Worm (Caenorhabditis elegans) whole organism, young adult: ENCODE data around the gene srx-5.

ENCODE experiments used
- B0019.2 ChIP-seq: fragments of 200-800 bp; sonication (Bioruptor generic); conservative IDR thresholded peaks from 2 replicates; pipeline ENCODE4 v1.3.6; 2022; ENCODE audit warnings: missing genetic modification reagents, missing genetic modification characterization, missing compliant biosample characterization
- B0035.1 ChIP-seq: sonication (generic microtip); optimal IDR thresholded peaks from 2 replicates; lab custom pipeline; 2016; ENCODE audit warnings: missing genetic modification characterization, mild to moderate bottlenecking, missing compliant biosample characterization, missing genotype, missing genetic modification reagents
- B0336.3 ChIP-seq: fragments of 200-800 bp; sonication (Bioruptor generic); IDR thresholded peaks from 2 replicates; pipeline ENCODE4 v1.3.6; 2022; ENCODE audit warnings: missing genetic modification characterization, missing compliant biosample characterization
- F10E7.11 ChIP-seq: sonication (generic microtip); optimal IDR thresholded peaks from 2 replicates; lab custom pipeline; 2017; ENCODE audit warnings: mild to moderate bottlenecking, missing genetic modification characterization, moderate library complexity, missing compliant biosample characterization
- F23B12.7 ChIP-seq: sonication (generic microtip); optimal IDR thresholded peaks from 2 replicates; lab custom pipeline; 2017; ENCODE audit warnings: missing genetic modification characterization, mild to moderate bottlenecking, missing compliant biosample characterization, antibody characterized with exemption, moderate library complexity; ENCODE audit not compliant: insufficient read depth
- F33H1.4 ChIP-seq: fragments of 200-800 bp; sonication (Bioruptor generic); IDR thresholded peaks from 2 replicates; pipeline ENCODE4 v1.3.6; 2022; ENCODE audit warnings: missing genetic modification reagents, missing genetic modification characterization, missing compliant biosample characterization
- F39B2.1 ChIP-seq: fragments of 200-800 bp; sonication (Bioruptor generic); IDR thresholded peaks from 2 replicates; pipeline ENCODE4 v1.3.6; 2022; ENCODE audit warnings: missing genetic modification reagents, missing genetic modification characterization, missing compliant biosample characterization
- F57A8.1 ChIP-seq: fragments of 200-800 bp; sonication (Bioruptor generic); optimal IDR thresholded peaks from 2 replicates; lab custom pipeline; 2018; ENCODE audit warnings: mild to moderate bottlenecking, missing genetic modification characterization, moderate library complexity, missing compliant biosample characterization
- K11D2.4 ChIP-seq: fragments of 200-800 bp; sonication (Bioruptor generic); IDR thresholded peaks from 2 replicates; pipeline ENCODE4 v1.3.6; 2022; ENCODE audit warnings: missing genetic modification reagents, missing genetic modification characterization, missing compliant biosample characterization
- T07F8.4 ChIP-seq: sonication (generic microtip); optimal IDR thresholded peaks from 2 replicates; lab custom pipeline; 2016; ENCODE audit warnings: mild to moderate bottlenecking, missing genetic modification characterization, moderate library complexity, missing compliant biosample characterization
- T26A5.8 ChIP-seq: sonication (generic microtip); optimal IDR thresholded peaks from 2 replicates; lab custom pipeline; 2016; ENCODE audit warnings: missing genetic modification characterization, missing compliant biosample characterization
- Y53G8AR.9 ChIP-seq: fragments of 200-800 bp; sonication (Bioruptor generic); conservative IDR thresholded peaks from 2 replicates; pipeline ENCODE4 v1.3.6; 2022; ENCODE audit warnings: missing genetic modification reagents, missing genetic modification characterization, missing compliant biosample characterization
- ZK185.1 ChIP-seq: sonication (generic microtip); optimal IDR thresholded peaks from 2 replicates; lab custom pipeline; 2016; ENCODE audit warnings: mild to moderate bottlenecking, missing genetic modification characterization, missing compliant biosample characterization; ENCODE audit not compliant: poor library complexity, severe bottlenecking
- aptf-2 ChIP-seq: fragments of 200-800 bp; sonication (Bioruptor generic); conservative IDR thresholded peaks from 2 replicates; pipeline ENCODE4 v1.3.6; 2022; ENCODE audit warnings: missing genetic modification reagents, missing genetic modification characterization, missing compliant biosample characterization
- atf-7 ChIP-seq: sonication (generic microtip); optimal IDR thresholded peaks from 2 replicates; lab custom pipeline; 2017; ENCODE audit warnings: mild to moderate bottlenecking, missing genetic modification characterization, missing compliant biosample characterization
- attf-6 ChIP-seq: fragments of 200-800 bp; sonication (Bioruptor generic); IDR thresholded peaks from 2 replicates; pipeline ENCODE4 v1.3.6; 2022; ENCODE audit warnings: missing genetic modification reagents, missing genetic modification characterization, missing compliant biosample characterization
- bed-1 ChIP-seq: fragments of 200-800 bp; sonication (Bioruptor generic); IDR thresholded peaks from 2 replicates; pipeline ENCODE4 v1.3.6; 2022; ENCODE audit warnings: missing genetic modification reagents, missing genetic modification characterization, missing compliant biosample characterization
- ccch-3 ChIP-seq: fragments of 200-800 bp; sonication (Bioruptor generic); optimal IDR thresholded peaks from 2 replicates; lab custom pipeline; 2018; ENCODE audit warnings: mild to moderate bottlenecking, missing genetic modification characterization, missing compliant biosample characterization
- ceh-27 ChIP-seq: fragments of 200-800 bp; sonication (Bioruptor generic); optimal IDR thresholded peaks from 2 replicates; lab custom pipeline; 2018; ENCODE audit warnings: mild to moderate bottlenecking, missing genetic modification characterization, moderate library complexity, missing compliant biosample characterization
- ceh-58 ChIP-seq: fragments of 200-800 bp; sonication (Bioruptor generic); IDR thresholded peaks from 2 replicates; pipeline ENCODE4 v1.3.6; 2022; ENCODE audit warnings: missing genetic modification characterization, missing compliant biosample characterization
- ceh-79 ChIP-seq: sonication (generic microtip); optimal IDR thresholded peaks from 2 replicates; lab custom pipeline; 2017; ENCODE audit warnings: mild to moderate bottlenecking, missing genetic modification characterization, missing compliant biosample characterization
- chd-7 ChIP-seq: sonication (generic microtip); optimal IDR thresholded peaks from 2 replicates; lab custom pipeline; 2016; ENCODE audit warnings: mild to moderate bottlenecking, missing genetic modification characterization, moderate library complexity, missing compliant biosample characterization
- efl-1 ChIP-seq: fragments of 150-350 bp; optimal IDR thresholded peaks from 2 replicates; lab custom pipeline; 2014; ENCODE audit warnings: missing biosample characterization, missing genetic modification reagents, missing genetic modification characterization
- ets-4 ChIP-seq: fragments of 200-800 bp; sonication (Bioruptor generic); optimal IDR thresholded peaks from 2 replicates; lab custom pipeline; 2018; ENCODE audit warnings: mild to moderate bottlenecking, missing genetic modification characterization, missing compliant biosample characterization
- him-1 ChIP-seq: sonication (generic microtip); optimal IDR thresholded peaks from 2 replicates; lab custom pipeline; 2016; ENCODE audit warnings: missing genotype, missing genetic modification reagents, missing genetic modification characterization, missing compliant biosample characterization
- hlh-12 ChIP-seq: sonication (generic microtip); optimal IDR thresholded peaks from 2 replicates; lab custom pipeline; 2016; ENCODE audit warnings: missing genetic modification characterization, missing compliant biosample characterization
- hmg-1.2 ChIP-seq: fragments of 200-800 bp; sonication (Bioruptor generic); IDR thresholded peaks from 2 replicates; pipeline ENCODE4 v1.3.6; 2022; ENCODE audit warnings: missing genetic modification reagents, missing genetic modification characterization, missing compliant biosample characterization
- hmg-20 ChIP-seq: fragments of 200-800 bp; sonication (Bioruptor generic); IDR thresholded peaks from 2 replicates; pipeline ENCODE4 v1.3.6; 2022; ENCODE audit warnings: missing genetic modification reagents, missing genetic modification characterization, missing compliant biosample characterization
- hrde-1 ChIP-seq: sonication (generic microtip); optimal IDR thresholded peaks from 2 replicates; lab custom pipeline; 2016; ENCODE audit warnings: missing genetic modification characterization, mild to moderate bottlenecking, missing compliant biosample characterization, moderate library complexity, missing genotype, missing genetic modification reagents, borderline replicate concordance
- let-526 ChIP-seq: fragments of 200-800 bp; sonication (Bioruptor generic); IDR thresholded peaks from 2 replicates; pipeline ENCODE4 v1.3.6; 2022; ENCODE audit warnings: missing genetic modification reagents, missing genetic modification characterization, missing compliant biosample characterization
- let-607 ChIP-seq, 2 experiments: fragments of 200-800 bp in 1 of 2; sonication (Bioruptor generic) in 1 of 2; sonication (generic microtip) in 1 of 2; optimal IDR thresholded peaks; 2 replicates each; lab custom pipeline; 2016 to 2018; ENCODE audit warnings: mild to moderate bottlenecking in 2 of 2, missing compliant biosample characterization in 2 of 2, missing genetic modification characterization in 2 of 2, moderate library complexity in 2 of 2, missing genotype in 1 of 2
- lin-26 ChIP-seq: fragments of 200-800 bp; sonication (Bioruptor generic); IDR thresholded peaks from 2 replicates; pipeline ENCODE4 v1.3.6; 2022; ENCODE audit warnings: missing genetic modification reagents, missing genetic modification characterization, missing compliant biosample characterization
- lin-54 ChIP-seq: fragments of 200-800 bp; sonication (Bioruptor generic); optimal IDR thresholded peaks from 2 replicates; lab custom pipeline; 2018; ENCODE audit warnings: mild to moderate bottlenecking, missing genetic modification characterization, missing compliant biosample characterization
- madf-10 ChIP-seq: sonication (generic microtip); optimal IDR thresholded peaks from 2 replicates; lab custom pipeline; 2016; ENCODE audit warnings: mild to moderate bottlenecking, missing genetic modification characterization, missing compliant biosample characterization
- madf-6 ChIP-seq: fragments of 200-800 bp; sonication (Bioruptor generic); IDR thresholded peaks from 2 replicates; pipeline ENCODE4 v1.3.6; 2022; ENCODE audit warnings: missing genetic modification reagents, missing genetic modification characterization, missing compliant biosample characterization
- madf-8 ChIP-seq: fragments of 200-800 bp; sonication (Bioruptor generic); conservative IDR thresholded peaks from 2 replicates; pipeline ENCODE4 v1.3.6; 2022; ENCODE audit warnings: missing genetic modification reagents, missing genetic modification characterization, missing compliant biosample characterization
- nfyb-1 ChIP-seq: fragments of 200-800 bp; sonication (Bioruptor generic); IDR thresholded peaks from 2 replicates; pipeline ENCODE4 v1.3.6; 2022; ENCODE audit warnings: missing genetic modification reagents, missing genetic modification characterization, missing compliant biosample characterization
- nhr-120 ChIP-seq: fragments of 200-800 bp; sonication (Bioruptor generic); IDR thresholded peaks from 2 replicates; pipeline ENCODE4 v1.3.6; 2022; ENCODE audit warnings: missing genetic modification characterization, missing compliant biosample characterization
- nhr-179 ChIP-seq: sonication (generic microtip); optimal IDR thresholded peaks from 2 replicates; lab custom pipeline; 2016; ENCODE audit warnings: mild to moderate bottlenecking, missing genetic modification characterization, missing compliant biosample characterization
- nhr-27 ChIP-seq: fragments of 200-800 bp; sonication (Bioruptor generic); optimal IDR thresholded peaks from 2 replicates; lab custom pipeline; 2018; ENCODE audit warnings: mild to moderate bottlenecking, missing genetic modification characterization, moderate library complexity, missing compliant biosample characterization
- pbrm-1 ChIP-seq: fragments of 200-800 bp; sonication (Bioruptor generic); IDR thresholded peaks from 2 replicates; pipeline ENCODE4 v1.3.6; 2022; ENCODE audit warnings: missing genetic modification reagents, missing genetic modification characterization, missing compliant biosample characterization
- sea-2 ChIP-seq: fragments of 200-800 bp; sonication (Bioruptor generic); IDR thresholded peaks from 2 replicates; pipeline ENCODE4 v1.3.6; 2022; ENCODE audit warnings: missing genetic modification characterization, missing compliant biosample characterization
- snpc-4 ChIP-seq, 5 experiments: fragments of 150-350 bp in 1 of 5; sonication (generic microtip) in 4 of 5; optimal IDR thresholded peaks; 2 replicates each; lab custom pipeline; 2014 to 2018; ENCODE audit warnings: missing genetic modification characterization in 5 of 5, missing biosample characterization in 3 of 5, antibody characterized with exemption in 2 of 5, mild to moderate bottlenecking in 2 of 5, missing compliant biosample characterization in 2 of 5, missing genotype in 2 of 5, moderate library complexity in 2 of 5, missing genetic modification reagents in 1 of 5
- somi-1 ChIP-seq: fragments of 200-800 bp; sonication (Bioruptor generic); optimal IDR thresholded peaks from 2 replicates; lab custom pipeline; 2018; ENCODE audit warnings: mild to moderate bottlenecking, missing genetic modification characterization, missing compliant biosample characterization
- unc-130 ChIP-seq: sonication (generic microtip); optimal IDR thresholded peaks from 2 replicates; lab custom pipeline; 2016; ENCODE audit warnings: missing genetic modification reagents, missing genetic modification characterization, missing compliant biosample characterization
- unc-62 ChIP-seq: fragments of 150-350 bp; optimal IDR thresholded peaks from 2 replicates; lab custom pipeline; 2014; ENCODE audit warnings: missing biosample characterization, missing genetic modification reagents, missing genetic modification characterization
- xnd-1 ChIP-seq: sonication (generic microtip); optimal IDR thresholded peaks from 2 replicates; lab custom pipeline; 2016; ENCODE audit warnings: missing genotype, missing genetic modification reagents, missing genetic modification characterization, missing compliant biosample characterization
- zfh-2 ChIP-seq: fragments of 200-800 bp; sonication (Bioruptor generic); conservative IDR thresholded peaks from 2 replicates; pipeline ENCODE4 v1.3.6; 2022; ENCODE audit warnings: missing genetic modification reagents, missing genetic modification characterization, missing compliant biosample characterization

srx-5 gene

DNA sequence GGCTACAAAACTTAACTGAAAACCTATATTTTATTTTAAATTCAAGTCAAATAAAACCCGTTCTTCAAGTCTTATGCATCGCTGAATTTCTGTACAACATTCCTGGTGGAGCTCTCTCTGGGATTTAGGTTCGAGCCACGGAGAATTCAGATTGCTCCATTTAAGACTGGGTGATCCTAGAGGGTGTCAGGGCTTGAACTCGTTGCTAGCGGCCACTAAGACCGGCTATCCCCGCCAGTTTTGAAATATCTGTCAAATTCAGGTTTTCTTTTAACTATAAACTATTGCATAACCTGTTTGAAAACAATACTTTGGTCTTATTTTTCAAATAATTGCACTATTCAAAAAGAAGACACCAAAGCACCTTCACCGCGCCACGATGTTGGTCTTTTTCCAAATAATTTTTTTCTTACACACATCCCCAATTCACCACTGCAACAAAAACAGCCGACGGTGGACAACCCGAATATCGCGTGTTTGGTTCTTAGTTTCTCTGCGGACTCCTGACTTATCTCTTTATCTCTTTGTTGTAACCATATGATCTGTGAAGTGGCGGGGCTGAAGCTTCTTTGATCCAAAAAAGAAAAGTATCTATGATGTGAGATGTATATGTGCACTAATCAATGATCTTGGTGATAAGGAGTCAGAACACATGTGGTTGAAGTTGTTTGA lies 29.1 kb downstream of the srx-5 start (continued):
- no peak for TF ChIP-seq F33H1.4 (GFP tag; lab: Robert Waterston, UW)
- TF ChIP-seq K11D2.4 (GFP tag; lab: Robert Waterston, UW), result no peak
- TF ChIP-seq chd-7 (tag; lab: Kevin White, UChicago), result peak; percentile 54
- no peak for TF ChIP-seq nhr-27 (tag; lab: Kevin White, UChicago)
- no peak for TF ChIP-seq ets-4
- no peak for TF ChIP-seq unc-62 (GFP tag; lab: Kevin White, UChicago)
- TF ChIP-seq zfh-2 (GFP tag; lab: Robert Waterston, UW), result no peak
- no peak for TF ChIP-seq snpc-4 (GFP tag; optimal IDR thresholded peaks at IDR 0.05; lab: Kevin White, UChicago)
- no peak for TF ChIP-seq snpc-4 (tag; optimal IDR thresholded peaks at IDR 0.05; lab: Kevin White, UChicago)
- no peak for TF ChIP-seq ceh-58
- TF ChIP-seq hmg-1.2 (GFP tag; lab: Robert Waterston, UW), result no peak
- no peak for TF ChIP-seq atf-7 (tag; lab: Kevin White, UChicago)
- TF ChIP-seq madf-8, result no peak
- no peak for TF ChIP-seq T07F8.4 (tag; lab: Kevin White, UChicago)
- TF ChIP-seq ccch-3 (GFP tag; lab: Kevin White, UChicago), result no peak
- no peak for TF ChIP-seq attf-6 (GFP tag; lab: Robert Waterston, UW)
- no peak for TF ChIP-seq F57A8.1
- no peak for TF ChIP-seq madf-10 (tag; lab: Kevin White, UChicago)
- peak in 1 of 2 experiments; percentile 18 for TF ChIP-seq let-607 (tag; optimal IDR thresholded peaks at IDR 0.05; lab: Kevin White, UChicago)
- no peak for TF ChIP-seq nhr-179 (tag; lab: Kevin White, UChicago)
- no peak for TF ChIP-seq hrde-1
- no peak for TF ChIP-seq hmg-20
- TF ChIP-seq nhr-120 (GFP tag; lab: Robert Waterston, UW), result no peak
- no peak for TF ChIP-seq sea-2 (GFP tag; lab: Robert Waterston, UW)
- peak; percentile 40; the same call in 1 of the 2 replicates for TF ChIP-seq let-526 (GFP tag; lab: Robert Waterston, UW)
- no peak for TF ChIP-seq B0019.2 (GFP tag; lab: Robert Waterston, UW)
- no peak for TF ChIP-seq F10E7.11 (tag; lab: Kevin White, UChicago)
- no peak for TF ChIP-seq ceh-79 (tag; lab: Kevin White, UChicago)
- peak; percentile 67 for TF ChIP-seq somi-1 (GFP tag; lab: Kevin White, UChicago)
- TF ChIP-seq T26A5.8 (tag; lab: Kevin White, UChicago), result no peak
- no peak for TF ChIP-seq F23B12.7 (tag; lab: Kevin White, UChicago)
- no peak for TF ChIP-seq unc-130 (GFP tag; lab: Kevin White, UChicago)
- TF ChIP-seq hlh-12, result no peak
- TF ChIP-seq B0336.3 (GFP tag; lab: Robert Waterston, UW), result peak; percentile 66
- TF ChIP-seq aptf-2 (GFP tag; lab: Robert Waterston, UW), result no peak
- no peak for TF ChIP-seq pbrm-1
- TF ChIP-seq madf-6 (GFP tag; lab: Robert Waterston, UW), result no peak
- TF ChIP-seq efl-1 (GFP tag; lab: Kevin White, UChicago), result no peak
- no peak for TF ChIP-seq lin-54 (GFP tag; lab: Kevin White, UChicago)
- no peak for TF ChIP-seq bed-1 (GFP tag; lab: Robert Waterston, UW)
- no peak for TF ChIP-seq xnd-1
- TF ChIP-seq F39B2.1, result no peak
- TF ChIP-seq Y53G8AR.9 (GFP tag; lab: Robert Waterston, UW), result no peak
- no peak for TF ChIP-seq B0035.1 (tag; lab: Kevin White, UChicago)
- peak; percentile 29 for TF ChIP-seq ZK185.1 (tag; lab: Kevin White, UChicago)
- TF ChIP-seq lin-26 (GFP tag; lab: Robert Waterston, UW), result no peak
- TF ChIP-seq nfyb-1 (GFP tag; lab: Robert Waterston, UW), result no peak
- no peak for TF ChIP-seq ceh-27 (GFP tag; lab: Kevin White, UChicago)
- TF ChIP-seq him-1 (tag; lab: Kevin White, UChicago), result no peak
